Worm (Caenorhabditis elegans) whole organism, L4/young adult: ENCODE data around the gene H06H21.37.
A peak's percentile ranks its signal among the peaks of the same experiment; 100 is the strongest.

Experiments used
- W03F9.2 ChIP-seq: fragments of 150-350 bp; optimal IDR thresholded peaks from 2 replicates; lab custom pipeline; 2014; ENCODE audit warnings: missing biosample characterization, missing genetic modification characterization
- dao-5 ChIP-seq: sonication (generic microtip); optimal IDR thresholded peaks from 2 replicates; lab custom pipeline; 2016; ENCODE audit warnings: missing genotype, missing genetic modification characterization, moderate library complexity, missing compliant biosample characterization
- him-1 ChIP-seq: sonication (generic microtip); optimal IDR thresholded peaks from 2 replicates; lab custom pipeline; 2016; ENCODE audit warnings: missing genotype, missing genetic modification reagents, missing genetic modification characterization, missing compliant biosample characterization

The H06H21.37 gene

ce11 chrIV:4806486-4806885 is 3.3 kb downstream of the H06H21.37 start, which contains the start of gene dpf-5:
dpf-5 (minus strand) TSS chrIV:4806586.
- no peak for TF ChIP-seq dao-5 (tag; lab: Kevin White, UChicago)
- TF ChIP-seq W03F9.2 (tag; lab: Kevin White, UChicago), result no peak
- no peak for TF ChIP-seq him-1 (tag; lab: Kevin White, UChicago)

DNA sequence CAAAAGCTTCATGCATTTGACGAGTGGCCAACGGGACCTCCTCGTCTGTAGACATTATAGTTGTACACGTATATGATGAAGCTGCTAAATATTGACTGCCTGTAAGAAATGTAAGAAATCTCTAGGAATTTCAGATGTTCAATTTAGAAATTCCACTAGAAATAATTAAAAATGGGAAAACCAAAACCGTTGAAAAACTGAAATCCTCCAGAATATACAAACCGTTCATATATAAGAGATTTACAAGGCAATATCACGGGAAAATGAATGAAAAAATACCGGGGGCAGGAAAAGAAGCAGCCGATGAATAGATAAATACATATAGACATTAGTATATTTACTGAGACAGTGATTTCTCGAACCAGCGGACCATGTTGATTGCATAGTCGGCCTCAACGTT is 7.3 kb downstream of the H06H21.37 start, which contains the start of gene dpf-7:
dpf-7 (minus strand) TSS at position 101 of the 400 bp plus-strand sequence.
- TF ChIP-seq W03F9.2 (tag; lab: Kevin White, UChicago) (no peak), dao-5 (tag; lab: Kevin White, UChicago) (no peak), him-1 (tag; lab: Kevin White, UChicago) (no peak)

DNA sequence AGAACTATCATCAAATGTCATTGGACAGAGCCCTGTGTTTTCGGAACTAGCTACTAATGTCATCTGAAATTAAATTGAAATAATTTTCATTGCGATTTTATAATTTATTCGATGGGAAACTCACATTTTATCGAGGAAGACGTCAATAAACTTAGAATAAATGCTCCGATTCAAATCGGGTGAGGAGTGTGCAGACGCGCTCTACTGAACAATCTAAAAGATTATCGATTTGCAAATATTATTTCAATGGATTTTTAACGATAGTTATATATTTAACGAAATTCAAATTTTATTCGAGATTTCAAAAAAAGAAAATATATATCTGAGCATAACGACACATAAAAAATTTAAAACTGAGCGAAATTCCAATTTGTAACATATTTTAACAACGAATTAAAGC is 10.7 kb downstream of the H06H21.37 start, which contains the start of gene eor-1:
eor-1 (minus strand) TSS at position 65 of the 400 bp plus-strand sequence.
- peak; percentile 9 for TF ChIP-seq W03F9.2 (tag; lab: Kevin White, UChicago)
- TF ChIP-seq him-1 (tag; lab: Kevin White, UChicago), result no peak
- no peak for TF ChIP-seq dao-5 (tag; lab: Kevin White, UChicago)

ce11 chrIV:4795111-4795510 is 14.7 kb downstream of the H06H21.37 start:
- TF ChIP-seq W03F9.2 (tag; lab: Kevin White, UChicago) (no peak), dao-5 (tag; lab: Kevin White, UChicago) (no peak), him-1 (tag; lab: Kevin White, UChicago) (no peak)

- TF ChIP-seq him-1 (tag; lab: Kevin White, UChicago) (no peak), dao-5 (tag; lab: Kevin White, UChicago) (no peak), W03F9.2 (tag; lab: Kevin White, UChicago) (no peak)
Observed at ce11 chrIV:4789445-4789844, 20.3 kb downstream of the H06H21.37 start, which contains the start of gene R11E3.1. R11E3.1 (plus strand) TSS chrIV:4789745.

DNA sequence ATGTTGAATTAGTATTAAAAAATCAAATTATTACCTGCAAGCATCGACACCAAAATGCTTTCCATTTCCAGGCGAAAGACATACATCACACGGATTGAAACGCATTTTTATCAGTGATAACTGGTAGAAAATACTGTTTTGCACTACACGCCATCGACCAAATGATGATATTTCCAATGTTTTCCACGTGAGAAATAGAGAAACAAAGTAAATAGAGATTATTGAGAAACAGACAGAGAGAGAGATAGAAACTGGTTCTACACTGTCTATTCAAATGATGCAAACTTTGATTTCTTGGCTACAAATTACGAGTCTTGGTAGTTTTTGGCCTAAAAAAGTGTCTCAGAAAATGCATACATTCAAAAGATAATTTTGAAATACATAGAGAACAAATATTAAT is 21.4 kb downstream of the H06H21.37 start, which contains the start of gene nhr-104:
nhr-104 (minus strand) TSS at position 361 of the 400 bp plus-strand sequence.
- TF ChIP-seq dao-5 (tag; lab: Kevin White, UChicago) (no peak), him-1 (tag; lab: Kevin White, UChicago) (no peak), W03F9.2 (tag; lab: Kevin White, UChicago) (no peak)

ce11 chrIV:4781123-4781522 is 28.7 kb downstream of the H06H21.37 start:
- TF ChIP-seq W03F9.2 (tag; lab: Kevin White, UChicago) (no peak), dao-5 (tag; lab: Kevin White, UChicago) (no peak), him-1 (tag; lab: Kevin White, UChicago) (no peak)

- TF ChIP-seq dao-5 (tag; lab: Kevin White, UChicago), result no peak
- no peak for TF ChIP-seq W03F9.2 (tag; lab: Kevin White, UChicago)
- no peak for TF ChIP-seq him-1 (tag; lab: Kevin White, UChicago)
Observed at ce11 chrIV:4780129-4780528, 29.6 kb downstream of the H06H21.37 start, which contains the start of gene set-15. set-15 (minus strand) TSS chrIV:4780229.

DNA sequence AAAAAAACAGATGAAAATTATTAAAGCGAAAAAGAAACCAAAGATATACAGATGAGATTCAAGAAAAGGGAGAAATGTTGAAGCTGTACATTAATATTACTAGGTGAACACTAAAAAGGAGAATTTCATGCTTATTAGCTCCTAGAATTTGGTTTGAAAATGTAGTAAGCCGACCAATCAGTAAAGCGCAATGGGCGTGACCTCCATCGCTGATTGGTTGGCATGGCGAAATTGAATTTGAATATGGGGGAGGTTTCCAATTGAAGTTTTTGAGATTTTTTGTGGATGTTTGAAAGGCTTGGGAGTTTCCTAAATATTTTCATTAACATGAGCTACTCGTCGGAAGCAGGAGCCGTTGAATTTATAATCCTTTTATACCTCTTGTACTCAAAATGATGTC is 33.3 kb downstream of the H06H21.37 start:
- TF ChIP-seq W03F9.2 (tag; lab: Kevin White, UChicago) (no peak), dao-5 (tag; lab: Kevin White, UChicago) (no peak), him-1 (tag; lab: Kevin White, UChicago) (no peak)

DNA sequence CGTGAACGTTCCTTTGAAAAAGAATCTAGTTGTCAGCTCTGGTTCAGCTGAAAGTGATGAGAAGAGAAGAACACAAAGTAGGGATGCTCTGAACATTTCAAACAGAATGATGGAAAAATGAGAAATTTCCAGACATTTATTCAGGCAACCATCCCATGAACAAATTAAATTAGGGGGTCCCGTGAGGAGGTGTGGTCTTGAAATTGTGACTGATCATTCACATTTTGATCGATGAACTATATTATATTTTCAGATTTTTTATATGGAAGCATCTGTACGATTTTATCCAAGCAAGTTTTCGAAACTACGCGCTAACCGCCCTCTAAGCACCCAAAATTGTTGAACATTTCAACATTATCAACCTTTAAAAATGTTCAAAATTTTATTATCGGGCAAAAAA is 33.8 kb downstream of the H06H21.37 start, which contains the start of gene R11E3.19:
R11E3.19 (minus strand) TSS at position 101 of the 400 bp plus-strand sequence.
- TF ChIP-seq dao-5 (tag; lab: Kevin White, UChicago) (no peak), him-1 (tag; lab: Kevin White, UChicago) (no peak), W03F9.2 (tag; lab: Kevin White, UChicago) (no peak)

DNA sequence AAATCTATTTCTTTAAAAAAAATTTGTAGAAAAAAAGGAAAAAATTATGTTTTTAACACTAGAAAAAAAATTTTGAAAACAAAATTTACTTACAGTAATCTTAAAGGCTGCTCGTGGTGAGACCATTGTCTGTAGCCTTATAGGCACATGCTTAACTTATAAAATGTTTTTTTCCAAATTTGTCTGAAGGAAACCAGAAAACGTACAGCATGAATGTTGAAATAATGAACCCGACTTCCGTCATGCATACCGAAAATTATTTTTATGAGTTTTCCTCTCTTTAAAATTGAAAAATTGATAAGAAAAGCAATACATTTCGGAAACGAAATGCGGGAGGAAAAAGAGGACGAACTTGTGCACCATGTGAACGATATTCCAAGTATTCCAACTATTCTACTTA is 38.0 kb downstream of the H06H21.37 start, which contains the start of gene R11E3.2:
R11E3.2 (plus strand) TSS at position 301 of the 400 bp plus-strand sequence.
- TF ChIP-seq dao-5 (tag; lab: Kevin White, UChicago) (no peak), him-1 (tag; lab: Kevin White, UChicago) (no peak), W03F9.2 (tag; lab: Kevin White, UChicago) (no peak)

ce11 chrIV:4764422-4764821 is 45.4 kb downstream of the H06H21.37 start, which contains the start of gene npp-26:
npp-26 (plus strand) TSS chrIV:4764722.
- TF ChIP-seq dao-5 (tag; lab: Kevin White, UChicago), result no peak
- no peak for TF ChIP-seq him-1 (tag; lab: Kevin White, UChicago)
- no peak for TF ChIP-seq W03F9.2 (tag; lab: Kevin White, UChicago)

DNA sequence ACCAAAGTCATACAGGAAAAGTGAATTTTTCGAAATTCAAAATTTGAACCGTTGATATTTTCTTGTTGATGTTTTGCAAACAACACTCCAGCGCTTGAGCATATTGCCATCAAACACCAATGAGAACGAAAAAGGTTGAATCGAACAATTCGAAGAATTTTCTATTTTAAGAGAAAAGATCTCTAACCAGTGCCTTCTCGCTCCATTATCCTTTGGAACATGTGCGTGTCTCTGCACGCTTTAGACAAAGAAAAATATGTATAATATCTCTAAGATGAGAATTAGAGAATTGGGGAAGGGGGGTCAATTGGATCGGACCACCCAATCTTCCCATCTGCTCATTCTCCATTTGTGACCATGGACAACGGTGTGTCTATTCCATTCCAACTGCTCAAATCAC is 45.9 kb downstream of the H06H21.37 start, which contains the start of gene Y17G9B.2:
Y17G9B.2 (plus strand) TSS at position 301 of the 400 bp plus-strand sequence.
- TF ChIP-seq dao-5 (tag; lab: Kevin White, UChicago) (no peak), W03F9.2 (tag; lab: Kevin White, UChicago) (no peak), him-1 (tag; lab: Kevin White, UChicago) (no peak)
